Fruit fly (Drosophila melanogaster): ENCODE data around the gene RhoGAP68F.

RhoGAP68F gene

DNA sequence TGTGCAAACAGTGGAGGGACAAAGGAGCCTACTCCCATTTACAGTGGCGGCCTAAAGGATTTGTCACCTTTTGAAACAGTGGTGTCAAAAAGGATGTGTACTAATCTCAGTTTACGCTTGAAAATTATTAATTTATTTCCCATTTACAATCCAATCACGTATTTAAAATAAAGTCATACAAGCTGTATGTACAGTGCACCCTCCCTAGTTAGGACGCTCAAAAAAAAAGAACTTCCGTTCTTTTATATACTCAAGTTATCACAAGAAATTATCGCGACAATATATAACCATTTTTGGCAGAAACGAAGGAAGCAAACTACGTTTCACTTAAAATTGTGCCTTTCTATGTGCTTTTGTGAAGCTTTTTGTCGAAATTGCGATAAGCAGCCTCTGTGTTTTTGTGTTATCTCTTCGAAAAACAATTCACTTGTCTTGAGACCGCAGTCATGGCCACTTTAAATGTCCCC is 597 bp downstream of the RhoGAP68F start (continued):
- TF ChIP-seq fd3F (GFP tag; optimal IDR thresholded peaks at IDR 0.05), result peak; percentile 31
- TF ChIP-seq HmgD (GFP tag; optimal IDR thresholded peaks at IDR 0.05), result no peak
- TF ChIP-seq CG18262 (tag; optimal IDR thresholded peaks at IDR 0.05), result peak; percentile 44
- no peak for TF ChIP-seq dmrt11E (tag; optimal IDR thresholded peaks at IDR 0.05)
- TF ChIP-seq CG6689 (GFP tag; IDR thresholded peaks at IDR 0.05), result peak; percentile 59
- TF ChIP-seq CG11560 (tag; IDR thresholded peaks at IDR 0.05), result no peak
- no peak for TF ChIP-seq sd (tag; optimal IDR thresholded peaks at IDR 0.05)
- TF ChIP-seq bowl (GFP tag; IDR thresholded peaks at IDR 0.05), result no peak
- no peak for TF ChIP-seq maf-S (GFP tag; optimal IDR thresholded peaks at IDR 0.05)
- no peak for TF ChIP-seq Nf-YB (GFP tag; optimal IDR thresholded peaks at IDR 0.05)
- peak; percentile 0 for TF ChIP-seq mirr (GFP tag; optimal IDR thresholded peaks at IDR 0.05)
- peak; percentile 92 for TF ChIP-seq Med (GFP tag)
- 0 out of 2 replicates have a peak, but pooled peaks have one; percentile 24 for TF ChIP-seq GATAe (GFP tag; conservative IDR thresholded peaks at IDR 0.05)
- TF ChIP-seq tin (GFP tag; optimal IDR thresholded peaks at IDR 0.05), result peak; percentile 45
- TF ChIP-seq pfk (GFP tag; optimal IDR thresholded peaks at IDR 0.05), result no peak
- no peak for TF ChIP-seq Ets97D (GFP tag; optimal IDR thresholded peaks at IDR 0.05)
- TF ChIP-seq CkIIα-i1 (GFP tag; IDR thresholded peaks at IDR 0.05), result no peak
- TF ChIP-seq Dek (tag; optimal IDR thresholded peaks at IDR 0.05), result peak; percentile 50
- no peak for TF ChIP-seq tll (GFP tag; optimal IDR thresholded peaks at IDR 0.05)
- TF ChIP-seq sna (GFP tag; IDR thresholded peaks at IDR 0.05; ENCODE audit: partially characterized antibody), result no peak
- TF ChIP-seq CG8944 (GFP tag; optimal IDR thresholded peaks at IDR 0.05), result peak; percentile 41
- no peak for TF ChIP-seq grn (GFP tag; optimal IDR thresholded peaks at IDR 0.05)
- TF ChIP-seq gem (tag; optimal IDR thresholded peaks at IDR 0.05), result peak; percentile 75
- 0 out of 2 replicates have a peak, but pooled peaks have one; percentile 16 for TF ChIP-seq CG31224 (GFP tag; IDR thresholded peaks at IDR 0.05)
- peak; percentile 46 for TF ChIP-seq chn (GFP tag; optimal IDR thresholded peaks at IDR 0.05)
- no peak for TF ChIP-seq Jarid2 (GFP tag; optimal IDR thresholded peaks at IDR 0.05)
- TF ChIP-seq pan (optimal IDR thresholded peaks at IDR 0.05), result no peak
- TF ChIP-seq pan (GFP tag; optimal IDR thresholded peaks at IDR 0.05 in 1 of 2, IDR thresholded peaks at IDR 0.05 in 1 of 2), result no peak
- peak; percentile 25 for TF ChIP-seq exex (tag; optimal IDR thresholded peaks at IDR 0.05)
- no peak for TF ChIP-seq CG7928 (GFP tag; optimal IDR thresholded peaks at IDR 0.05)
- TF ChIP-seq hbn (GFP tag; IDR thresholded peaks at IDR 0.05; ENCODE audit: partially characterized antibody), result no peak
- no peak for TF ChIP-seq Bgb (GFP tag; IDR thresholded peaks at IDR 0.05; ENCODE audit: partially characterized antibody)
- 0 out of 2 replicates have a peak, but pooled peaks have one; percentile 13 for TF ChIP-seq ro (GFP tag; IDR thresholded peaks at IDR 0.05)
- peak; percentile 70 for TF ChIP-seq row (GFP tag; IDR thresholded peaks at IDR 0.05)
- TF ChIP-seq Meics (GFP tag; optimal IDR thresholded peaks at IDR 0.05), result peak; percentile 52
- no peak for TF ChIP-seq CG6175 (GFP tag; IDR thresholded peaks at IDR 0.05)
- peak; percentile 56 for TF ChIP-seq Atf-2 (GFP tag; optimal IDR thresholded peaks at IDR 0.05)
- peak; percentile 47 for TF ChIP-seq bcd (GFP tag; optimal IDR thresholded peaks at IDR 0.05)
- no peak for TF ChIP-seq prd (optimal IDR thresholded peaks at IDR 0.05)
- peak; percentile 56 for TF ChIP-seq prd (GFP tag; IDR thresholded peaks at IDR 0.05)
- no peak for TF ChIP-seq CG5953 (GFP tag; IDR thresholded peaks at IDR 0.05)
- TF ChIP-seq CG13624 (GFP tag; optimal IDR thresholded peaks at IDR 0.05), result peak; percentile 57
- TF ChIP-seq pnt (GFP tag; optimal IDR thresholded peaks at IDR 0.05), result peak; percentile 53
- peak; percentile 14; the same call in 1 of the 2 replicates for TF ChIP-seq stc (GFP tag; IDR thresholded peaks at IDR 0.05)
- peak; percentile 21 for TF ChIP-seq gcm2 (GFP tag; optimal IDR thresholded peaks at IDR 0.05)
- peak; percentile 45; the same call in 1 of the 2 replicates for TF ChIP-seq CG14014 (GFP tag; IDR thresholded peaks at IDR 0.05)
- peak in 1 of 2 experiments; percentile 5 for TF ChIP-seq Eip74EF (GFP tag; optimal IDR thresholded peaks at IDR 0.05)
- no peak for TF ChIP-seq ara (GFP tag; IDR thresholded peaks at IDR 0.05)
- peak; percentile 41 for TF ChIP-seq CG12769 (tag; optimal IDR thresholded peaks at IDR 0.05)
- TF ChIP-seq CG12659 (GFP tag; optimal IDR thresholded peaks at IDR 0.05), result peak; percentile 38
- TF ChIP-seq Ssrp (tag; optimal IDR thresholded peaks at IDR 0.05), result peak; percentile 40

All from whole organism, embryonic.